Fruit fly (Drosophila melanogaster) whole organism, embryonic: ENCODE results near the gene CG15208.

Experiments
- Ada2b ChIP-seq: fragments of 200-800 bp; sonication (Bioruptor generic); IDR thresholded peaks from 2 replicates; pipeline ENCODE4 v1.3.6; 2022; ENCODE audit warnings: missing biosample characterization, missing genetic modification characterization
- Awh ChIP-seq: fragments of 200-800 bp; sonication (Bioruptor generic); IDR thresholded peaks from 2 replicates; pipeline ENCODE4, ENCODE4 v1.3.6; 2022; ENCODE audit warnings: missing biosample characterization, missing genetic modification characterization
- B-H2 ChIP-seq: fragments of 200-800 bp; sonication (Bioruptor generic); optimal IDR thresholded peaks from 2 replicates; lab custom pipeline; 2018; ENCODE audit warnings: missing biosample characterization, mild to moderate bottlenecking, missing genetic modification characterization
- Bteb2 ChIP-seq: fragments of 200-800 bp; sonication (Bioruptor generic); optimal IDR thresholded peaks from 2 replicates; lab custom pipeline; 2016; ENCODE audit warnings: missing biosample characterization, missing genetic modification characterization
- CG10147 ChIP-seq: fragments of 200-800 bp; sonication (Bioruptor generic); optimal IDR thresholded peaks from 2 replicates; lab custom pipeline; 2019; ENCODE audit warnings: missing biosample characterization, mild to moderate bottlenecking, missing genetic modification characterization, moderate library complexity
- CG1024 ChIP-seq: fragments of 200-800 bp; sonication (Bioruptor generic); IDR thresholded peaks from 2 replicates; pipeline ENCODE4 v1.3.6; 2022; ENCODE audit warnings: missing biosample characterization, missing genetic modification characterization
- CG11723 ChIP-seq: fragments of 200-800 bp; sonication (Bioruptor generic); optimal IDR thresholded peaks from 2 replicates; lab custom pipeline; 2017; ENCODE audit warnings: missing biosample characterization, mild to moderate bottlenecking, missing genetic modification characterization
- CG13296 ChIP-seq: fragments of 200-800 bp; sonication (Bioruptor generic); optimal IDR thresholded peaks from 3 replicates; lab custom pipeline; 2018; ENCODE audit warnings: missing biosample characterization, mild to moderate bottlenecking, missing genetic modification characterization
- CG14050 ChIP-seq: fragments of 200-800 bp; sonication (Bioruptor generic); IDR thresholded peaks from 3 replicates; pipeline ENCODE4 v1.3.6; 2022; ENCODE audit warnings: missing biosample characterization, missing genetic modification characterization
- CG14441 ChIP-seq: fragments of 200-800 bp; sonication (Bioruptor generic); IDR thresholded peaks from 2 replicates; pipeline ENCODE4 v1.3.6; 2022; ENCODE audit warnings: missing biosample characterization, missing genetic modification characterization
- CG15011 ChIP-seq: fragments of 200-800 bp; sonication (Bioruptor generic); optimal IDR thresholded peaks from 3 replicates; lab custom pipeline; 2018; ENCODE audit warnings: missing biosample characterization, mild to moderate bottlenecking, missing genetic modification characterization
- CG17829 ChIP-seq: fragments of 200-800 bp; optimal IDR thresholded peaks from 2 replicates; lab custom pipeline; 2019; ENCODE audit warnings: missing biosample characterization, mild to moderate bottlenecking, missing genetic modification characterization, moderate library complexity
- CG1792 ChIP-seq: fragments of 200-800 bp; sonication (Bioruptor generic); optimal IDR thresholded peaks from 2 replicates; lab custom pipeline; 2016; ENCODE audit warnings: missing biosample characterization, missing genetic modification characterization
- CG3065 ChIP-seq: fragments of 200-800 bp; sonication (Bioruptor generic); optimal IDR thresholded peaks from 2 replicates; lab custom pipeline; 2016; ENCODE audit warnings: missing biosample characterization, missing genetic modification characterization
- CG31365 ChIP-seq: fragments of 200-800 bp; sonication (Bioruptor generic); optimal IDR thresholded peaks from 2 replicates; lab custom pipeline; 2018; ENCODE audit warnings: missing biosample characterization, mild to moderate bottlenecking, missing genetic modification characterization
- CG31388 ChIP-seq: fragments of 200-800 bp; sonication (Bioruptor generic); optimal IDR thresholded peaks from 2 replicates; lab custom pipeline; 2016; ENCODE audit warnings: missing biosample characterization, missing genetic modification characterization
- CG31441 ChIP-seq: fragments of 200-800 bp; sonication (Bioruptor generic); IDR thresholded peaks from 2 replicates; pipeline ENCODE4 v1.3.6; 2022; ENCODE audit warnings: missing biosample characterization, missing genetic modification characterization
- CG4820 ChIP-seq: fragments of 200-800 bp; sonication (Bioruptor generic); optimal IDR thresholded peaks from 3 replicates; lab custom pipeline; 2016; ENCODE audit warnings: missing biosample characterization, missing genetic modification characterization
- CG6689 ChIP-seq: fragments of 200-800 bp; sonication (Bioruptor generic); IDR thresholded peaks from 2 replicates; pipeline ENCODE4 v1.3.6; 2022; ENCODE audit warnings: missing biosample characterization, missing genetic modification characterization
- CG7372 ChIP-seq: fragments of 200-800 bp; sonication (Bioruptor generic); IDR thresholded peaks from 2 replicates; pipeline ENCODE4 v1.3.6; 2022; ENCODE audit warnings: missing biosample characterization, missing genetic modification characterization
- CG8359 ChIP-seq: fragments of 200-800 bp; sonication (Bioruptor generic); optimal IDR thresholded peaks from 2 replicates; lab custom pipeline; 2017; ENCODE audit warnings: missing biosample characterization, mild to moderate bottlenecking, missing genetic modification characterization, borderline replicate concordance
- CG8388 ChIP-seq: fragments of 200-800 bp; sonication (Bioruptor generic); optimal IDR thresholded peaks from 2 replicates; lab custom pipeline; 2019; ENCODE audit warnings: missing biosample characterization, mild to moderate bottlenecking, missing genetic modification characterization, moderate library complexity
- Doc3 ChIP-seq: fragments of 200-800 bp; sonication (Bioruptor generic); IDR thresholded peaks from 3 replicates; pipeline ENCODE4 v1.3.6; 2022; ENCODE audit warnings: missing biosample characterization, missing genetic modification characterization; ENCODE audit not compliant: partially characterized antibody
- E2f1 ChIP-seq: fragments of 200-800 bp; sonication (Bioruptor generic); IDR thresholded peaks from 2 replicates; pipeline ENCODE4 v1.3.6; 2022; ENCODE audit warnings: missing biosample characterization, missing genetic modification characterization
- Kr ChIP-seq: fragments of 200-800 bp; sonication (Bioruptor generic); optimal IDR thresholded peaks from 2 replicates; lab custom pipeline; 2017; ENCODE audit warnings: missing biosample characterization, mild to moderate bottlenecking, missing genetic modification characterization
- Lhr ChIP-seq: fragments of 200-800 bp; sonication (Bioruptor generic); optimal IDR thresholded peaks from 3 replicates; lab custom pipeline; 2017; ENCODE audit warnings: mild to moderate bottlenecking, missing biosample characterization, missing genetic modification reagents, missing genetic modification characterization
- Meics ChIP-seq: fragments of 200-800 bp; sonication (Bioruptor generic); optimal IDR thresholded peaks from 2 replicates; lab custom pipeline; 2017; ENCODE audit warnings: missing biosample characterization, mild to moderate bottlenecking, missing genetic modification characterization
- Mes4 ChIP-seq: fragments of 200-800 bp; sonication (Bioruptor generic); optimal IDR thresholded peaks from 2 replicates; lab custom pipeline; 2016; ENCODE audit warnings: missing biosample characterization, missing genetic modification characterization
- NC2α ChIP-seq: fragments of 200-800 bp; sonication (Bioruptor generic); optimal IDR thresholded peaks from 2 replicates; lab custom pipeline; 2016; ENCODE audit warnings: missing biosample characterization, missing genetic modification characterization
- Nf-YC ChIP-seq: fragments of 200-800 bp; optimal IDR thresholded peaks from 3 replicates; lab custom pipeline; 2019; ENCODE audit warnings: missing biosample characterization, mild to moderate bottlenecking, missing genetic modification characterization, moderate library complexity
- Rfx ChIP-seq: fragments of 200-800 bp; sonication (Bioruptor generic); IDR thresholded peaks from 2 replicates; pipeline ENCODE4 v1.3.6; 2022; ENCODE audit warnings: missing biosample characterization, missing genetic modification characterization
- Vsx1 ChIP-seq: fragments of 200-800 bp; sonication (Bioruptor generic); optimal IDR thresholded peaks from 2 replicates; lab custom pipeline; 2017; ENCODE audit warnings: missing biosample characterization, mild to moderate bottlenecking, missing genetic modification characterization, missing genetic modification reagents
- Xbp1 ChIP-seq: fragments of 200-800 bp; sonication (Bioruptor generic); optimal IDR thresholded peaks from 3 replicates; lab custom pipeline; 2016; ENCODE audit warnings: missing biosample characterization, mild to moderate bottlenecking, missing genetic modification characterization
- ab ChIP-seq: fragments of 200-800 bp; sonication (Bioruptor generic); optimal IDR thresholded peaks from 2 replicates; lab custom pipeline; 2016; ENCODE audit warnings: missing biosample characterization, missing genetic modification characterization
- ac ChIP-seq: fragments of 200-800 bp; sonication (Bioruptor generic); optimal IDR thresholded peaks from 3 replicates; lab custom pipeline; 2017; ENCODE audit warnings: missing biosample characterization, mild to moderate bottlenecking, missing genetic modification characterization
- bbx ChIP-seq: fragments of 200-800 bp; sonication (Bioruptor generic); IDR thresholded peaks from 2 replicates; pipeline ENCODE4 v1.3.6; 2022; ENCODE audit warnings: missing biosample characterization, missing genetic modification characterization; ENCODE audit not compliant: partially characterized antibody
- br ChIP-seq: fragments of >200 bp; optimal IDR thresholded peaks from 2 replicates; lab custom pipeline; 2017
- crp ChIP-seq, 2 experiments: fragments of 200-800 bp; sonication (Bioruptor generic); optimal IDR thresholded peaks; 2 replicates in 1 of 2; 3 replicates in 1 of 2; lab custom pipeline; 2017; ENCODE audit warnings: missing biosample characterization in 2 of 2, missing genetic modification characterization in 2 of 2, mild to moderate bottlenecking in 1 of 2, moderate library complexity in 1 of 2
- grn ChIP-seq: fragments of 200-800 bp; sonication (Bioruptor generic); optimal IDR thresholded peaks from 3 replicates; lab custom pipeline; 2017; ENCODE audit warnings: missing biosample characterization, missing genetic modification characterization
- gt ChIP-seq: fragments of 200-800 bp; sonication (Bioruptor generic); IDR thresholded peaks from 2 replicates; pipeline ENCODE4 v1.3.6; 2022; ENCODE audit warnings: missing biosample characterization, missing genetic modification characterization
- hth ChIP-seq: fragments of >200 bp; optimal IDR thresholded peaks from 2 replicates; lab custom pipeline; 2017; ENCODE audit warnings: inconsistent platforms
- lbe ChIP-seq: fragments of 200-800 bp; sonication (Bioruptor generic); optimal IDR thresholded peaks from 2 replicates; lab custom pipeline; 2016; ENCODE audit warnings: missing biosample characterization, mild to moderate bottlenecking, missing genetic modification characterization
- ranshi ChIP-seq: fragments of 200-800 bp; sonication (Bioruptor generic); IDR thresholded peaks from 2 replicates; pipeline ENCODE4 v1.3.6; 2022; ENCODE audit warnings: missing biosample characterization, missing genetic modification characterization
- repo ChIP-seq: fragments of 200-800 bp; sonication (Bioruptor generic); optimal IDR thresholded peaks from 2 replicates; lab custom pipeline; 2016; ENCODE audit warnings: missing biosample characterization, missing genetic modification characterization
- shn ChIP-seq: fragments of 200-800 bp; sonication (Bioruptor generic); optimal IDR thresholded peaks from 3 replicates; lab custom pipeline; 2016; ENCODE audit warnings: missing biosample characterization, missing genetic modification characterization
- slbo ChIP-seq: fragments of 200-800 bp; sonication (Bioruptor generic); IDR thresholded peaks from 2 replicates; pipeline ENCODE4 v1.3.6; 2022; ENCODE audit warnings: missing biosample characterization, missing genetic modification characterization
- sqz ChIP-seq: fragments of 200-800 bp; sonication (Bioruptor generic); optimal IDR thresholded peaks from 3 replicates; lab custom pipeline; 2018; ENCODE audit warnings: missing biosample characterization, mild to moderate bottlenecking, missing genetic modification characterization
- tgo ChIP-seq: fragments of 200-800 bp; sonication (Bioruptor generic); IDR thresholded peaks from 3 replicates; pipeline ENCODE4 v1.3.6; 2022; ENCODE audit warnings: missing biosample characterization, missing genetic modification characterization
- trem ChIP-seq: fragments of 200-800 bp; optimal IDR thresholded peaks from 3 replicates; lab custom pipeline; 2019; ENCODE audit warnings: missing biosample characterization, mild to moderate bottlenecking, missing genetic modification characterization, moderate library complexity
- twi ChIP-seq: fragments of 200-800 bp; optimal IDR thresholded peaks from 2 replicates; lab custom pipeline; 2019; ENCODE audit warnings: missing biosample characterization, mild to moderate bottlenecking, missing genetic modification characterization, moderate library complexity
- vfl ChIP-seq: fragments of 200-800 bp; sonication (Bioruptor generic); optimal IDR thresholded peaks from 2 replicates; lab custom pipeline; 2016; ENCODE audit warnings: missing biosample characterization, missing genetic modification characterization
- zf30C ChIP-seq: fragments of 200-800 bp; sonication (Bioruptor generic); optimal IDR thresholded peaks from 3 replicates; lab custom pipeline; 2018; ENCODE audit warnings: missing biosample characterization, mild to moderate bottlenecking, missing genetic modification characterization

CG15208 gene

DNA sequence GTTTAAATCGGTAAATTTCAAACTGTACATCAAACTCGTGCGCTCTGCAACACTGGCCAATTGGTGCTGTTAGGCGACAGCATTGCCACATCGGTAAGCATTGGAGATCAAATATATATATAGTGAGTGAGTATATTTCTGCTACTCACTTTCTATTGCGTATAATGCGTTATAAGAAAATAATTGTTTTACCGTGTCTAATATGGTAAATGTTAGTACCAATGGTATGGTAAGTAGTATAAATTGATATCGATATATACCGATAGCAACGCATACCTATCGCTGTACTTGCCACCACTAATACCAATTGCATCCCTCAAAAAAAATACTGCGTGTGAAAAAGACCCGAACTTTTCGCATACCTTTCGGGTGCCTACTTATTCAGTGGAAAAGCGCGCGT lies 42.4 kb upstream of the CG15208 start, which contains the start of the genes sofe and CG2186 (continued):
- TF ChIP-seq CG8388 (GFP tag; lab: Kevin White, UChicago) (peak; percentile 29), vfl (peak; percentile 44), Doc3 (GFP tag; lab: Robert Waterston, UW) (peak; percentile 87), bbx (GFP tag; lab: Robert Waterston, UW) (peak; percentile 82), CG14441 (GFP tag; lab: Robert Waterston, UW) (no peak), CG17829 (tag; lab: Kevin White, UChicago) (peak; percentile 55), zf30C (GFP tag; lab: Kevin White, UChicago) (no peak), Xbp1 (peak; percentile 66), CG4820 (peak; percentile 11), E2f1 (GFP tag; lab: Robert Waterston, UW) (peak; percentile 23; the same call in 1 of the 2 replicates), ranshi (0 out of 2 replicates have a peak, but pooled peaks have one; percentile 10), repo (GFP tag; lab: Kevin White, UChicago) (no peak), CG31441 (GFP tag; lab: Robert Waterston, UW) (no peak), ac (no peak), CG10147 (peak; percentile 17), CG3065 (GFP tag; lab: Kevin White, UChicago) (no peak), ab (GFP tag; lab: Kevin White, UChicago) (no peak), B-H2 (GFP tag; lab: Kevin White, UChicago) (peak; percentile 8), Mes4 (peak; percentile 47), Awh (no peak), CG15011 (no peak), Meics (GFP tag; lab: Kevin White, UChicago) (no peak), CG31388 (GFP tag; lab: Kevin White, UChicago) (peak; percentile 10), hth (lab: Kevin White, UChicago) (no peak), shn (GFP tag; lab: Kevin White, UChicago) (peak; percentile 42), CG1792 (GFP tag; lab: Kevin White, UChicago) (no peak), NC2α (peak; percentile 5), twi (tag; lab: Kevin White, UChicago) (no peak), Nf-YC (tag; lab: Kevin White, UChicago) (peak; percentile 21), grn (GFP tag; lab: Kevin White, UChicago) (no peak), Lhr (GFP tag; lab: Kevin White, UChicago) (peak; percentile 58), gt (GFP tag; lab: Robert Waterston, UW) (no peak), tgo (GFP tag; lab: Robert Waterston, UW) (0 out of 3 replicates have a peak, but pooled peaks have one; percentile 41), CG14050 (GFP tag; lab: Robert Waterston, UW) (no peak), br (no peak), Ada2b (GFP tag; lab: Robert Waterston, UW) (no peak), Vsx1 (no peak), slbo (peak; percentile 67), crp (GFP tag; optimal IDR thresholded peaks at IDR 0.05; lab: Kevin White, UChicago) (peak in 1 of 2 experiments; percentile 6), CG13296 (GFP tag; lab: Kevin White, UChicago) (no peak), CG11723 (GFP tag; lab: Kevin White, UChicago) (no peak), CG8359 (GFP tag; lab: Kevin White, UChicago) (no peak), CG31365 (tag; lab: Kevin White, UChicago) (no peak), sqz (GFP tag; lab: Kevin White, UChicago) (no peak), Bteb2 (peak; percentile 25), CG6689 (GFP tag; lab: Robert Waterston, UW) (peak; percentile 27; the same call in 1 of the 2 replicates), trem (tag; lab: Kevin White, UChicago) (peak; percentile 81), Rfx (peak; percentile 70), lbe (GFP tag; lab: Kevin White, UChicago) (no peak), Kr (GFP tag; lab: Kevin White, UChicago) (no peak), CG1024 (GFP tag; lab: Robert Waterston, UW) (no peak), CG7372 (GFP tag; lab: Robert Waterston, UW) (0 out of 2 replicates have a peak, but pooled peaks have one; percentile 14)
